Fruit fly (Drosophila melanogaster) whole organism, embryonic: Measurements from ENCODE around the gene CG4733.
A peak's percentile ranks its signal among the peaks of the same experiment; 100 is the strongest.

ENCODE experiments used
- ATbp ChIP-seq: fragments of 200-800 bp; sonication (Bioruptor generic); optimal IDR thresholded peaks from 2 replicates; lab custom pipeline; 2017; ENCODE audit warnings: missing biosample characterization, mild to moderate bottlenecking, missing genetic modification characterization, missing genetic modification reagents
- Adf1 ChIP-seq: fragments of 200-800 bp; sonication (Bioruptor generic); IDR thresholded peaks from 2 replicates; pipeline ENCODE4 v1.3.6; 2022; ENCODE audit warnings: missing biosample characterization, missing genetic modification characterization
- CG10274 ChIP-seq: fragments of 200-800 bp; sonication (Bioruptor generic); optimal IDR thresholded peaks from 3 replicates; lab custom pipeline; 2017; ENCODE audit warnings: missing biosample characterization, mild to moderate bottlenecking, missing genetic modification characterization
- CG12071 ChIP-seq: fragments of 200-800 bp; sonication (Bioruptor generic); optimal IDR thresholded peaks from 3 replicates; lab custom pipeline; 2018; ENCODE audit warnings: missing biosample characterization, mild to moderate bottlenecking, missing genetic modification characterization
- CG12744 ChIP-seq: fragments of 200-800 bp; sonication (Bioruptor generic); optimal IDR thresholded peaks from 2 replicates; lab custom pipeline; 2016; ENCODE audit warnings: missing biosample characterization, missing genetic modification characterization
- CG13424 ChIP-seq: fragments of 200-800 bp; sonication (Bioruptor generic); optimal IDR thresholded peaks from 2 replicates; lab custom pipeline; 2019; ENCODE audit warnings: missing biosample characterization, mild to moderate bottlenecking, missing genetic modification characterization, moderate library complexity
- CG14441 ChIP-seq: fragments of 200-800 bp; sonication (Bioruptor generic); IDR thresholded peaks from 2 replicates; pipeline ENCODE4 v1.3.6; 2022; ENCODE audit warnings: missing biosample characterization, missing genetic modification characterization
- CG14860 ChIP-seq: fragments of 200-800 bp; sonication (Bioruptor generic); IDR thresholded peaks from 3 replicates; pipeline ENCODE4 v1.3.6; 2022; ENCODE audit warnings: missing biosample characterization, missing genetic modification characterization; ENCODE audit not compliant: partially characterized antibody
- CG14965 ChIP-seq: fragments of 200-800 bp; sonication (Bioruptor generic); optimal IDR thresholded peaks from 2 replicates; lab custom pipeline; 2016; ENCODE audit warnings: missing biosample characterization, missing genetic modification characterization, borderline replicate concordance
- CG15601 ChIP-seq: fragments of 200-800 bp; sonication (Bioruptor generic); optimal IDR thresholded peaks from 3 replicates; lab custom pipeline; 2019; ENCODE audit warnings: missing biosample characterization, mild to moderate bottlenecking, missing genetic modification characterization, moderate library complexity
- CG1603 ChIP-seq: fragments of 200-800 bp; sonication (Bioruptor generic); optimal IDR thresholded peaks from 2 replicates; lab custom pipeline; 2019; ENCODE audit warnings: missing biosample characterization, mild to moderate bottlenecking, missing genetic modification characterization, moderate library complexity
- CG17328 ChIP-seq: fragments of 200-800 bp; sonication (Bioruptor generic); IDR thresholded peaks from 2 replicates; pipeline ENCODE4 v1.3.6; 2022; ENCODE audit warnings: missing biosample characterization, missing genetic modification characterization
- CG17802 ChIP-seq: fragments of 200-800 bp; sonication (Bioruptor generic); optimal IDR thresholded peaks from 2 replicates; lab custom pipeline; 2018; ENCODE audit warnings: missing biosample characterization, mild to moderate bottlenecking, missing genetic modification characterization, moderate library complexity
- CG2889 ChIP-seq: fragments of 200-800 bp; sonication (Bioruptor generic); IDR thresholded peaks from 3 replicates; pipeline ENCODE4 v1.3.6; 2022; ENCODE audit warnings: missing biosample characterization, missing genetic modification characterization
- CG31441 ChIP-seq: fragments of 200-800 bp; sonication (Bioruptor generic); IDR thresholded peaks from 2 replicates; pipeline ENCODE4 v1.3.6; 2022; ENCODE audit warnings: missing biosample characterization, missing genetic modification characterization
- CG32772 ChIP-seq: fragments of 200-800 bp; sonication (Bioruptor generic); IDR thresholded peaks from 2 replicates; pipeline ENCODE4 v1.3.6; 2022; ENCODE audit warnings: missing biosample characterization, missing genetic modification characterization
- CG33213 ChIP-seq: fragments of 200-800 bp; sonication (Bioruptor generic); optimal IDR thresholded peaks from 3 replicates; lab custom pipeline; 2016; ENCODE audit warnings: missing biosample characterization, missing genetic modification characterization
- CG34376 ChIP-seq: fragments of 200-800 bp; sonication (Bioruptor generic); optimal IDR thresholded peaks from 2 replicates; lab custom pipeline; 2018; ENCODE audit warnings: missing biosample characterization, mild to moderate bottlenecking, missing genetic modification characterization
- CG34422 ChIP-seq: fragments of 200-800 bp; sonication (Bioruptor generic); IDR thresholded peaks from 3 replicates; pipeline ENCODE4 v1.3.6; 2022; ENCODE audit warnings: missing biosample characterization, missing genetic modification characterization
- CG3995 ChIP-seq: fragments of 200-800 bp; sonication (Bioruptor generic); optimal IDR thresholded peaks from 3 replicates; lab custom pipeline; 2016; ENCODE audit warnings: missing biosample characterization, missing genetic modification characterization
- CG7556 ChIP-seq: fragments of 200-800 bp; sonication (Bioruptor generic); optimal IDR thresholded peaks from 2 replicates; lab custom pipeline; 2017; ENCODE audit warnings: missing biosample characterization, mild to moderate bottlenecking, missing genetic modification characterization
- CG8281 ChIP-seq: fragments of 200-800 bp; sonication (Bioruptor generic); optimal IDR thresholded peaks from 2 replicates; lab custom pipeline; 2018; ENCODE audit warnings: missing biosample characterization, mild to moderate bottlenecking, missing genetic modification characterization, moderate library complexity
- CG8765 ChIP-seq: fragments of 200-800 bp; sonication (Bioruptor generic); IDR thresholded peaks from 2 replicates; pipeline ENCODE4 v1.3.6; 2022; ENCODE audit warnings: missing biosample characterization, missing genetic modification characterization
- CG9876 ChIP-seq: fragments of 200-800 bp; sonication (Bioruptor generic); optimal IDR thresholded peaks from 2 replicates; lab custom pipeline; 2016; ENCODE audit warnings: missing biosample characterization, missing genetic modification characterization
- CG9932 ChIP-seq: fragments of 200-800 bp; sonication (Bioruptor generic); IDR thresholded peaks from 2 replicates; pipeline ENCODE4 v1.3.6; 2022; ENCODE audit warnings: missing biosample characterization, missing genetic modification characterization
- D19A ChIP-seq: fragments of 200-800 bp; optimal IDR thresholded peaks from 3 replicates; lab custom pipeline; 2019; ENCODE audit warnings: missing biosample characterization, mild to moderate bottlenecking, missing genetic modification characterization, moderate library complexity
- Dll ChIP-seq: fragments of 200-800 bp; sonication (Bioruptor generic); IDR thresholded peaks from 4 replicates; pipeline ENCODE4 v1.3.6; 2022; ENCODE audit warnings: missing biosample characterization, missing genetic modification characterization; ENCODE audit not compliant: partially characterized antibody
- ERR ChIP-seq: fragments of 200-800 bp; sonication (Bioruptor generic); optimal IDR thresholded peaks from 2 replicates; lab custom pipeline; 2016; ENCODE audit warnings: missing biosample characterization, missing genetic modification characterization
- H2.0 ChIP-seq: fragments of 200-800 bp; sonication (Bioruptor generic); IDR thresholded peaks from 2 replicates; pipeline ENCODE4 v1.3.6; 2022; ENCODE audit warnings: missing biosample characterization, missing genetic modification characterization
- Hr51 ChIP-seq, 2 experiments: fragments of 200-800 bp; sonication (Bioruptor generic); optimal IDR thresholded peaks; 2 replicates in 1 of 2; 3 replicates in 1 of 2; lab custom pipeline; 2016 to 2018; ENCODE audit warnings: missing biosample characterization in 2 of 2, missing genetic modification characterization in 2 of 2, mild to moderate bottlenecking in 1 of 2, moderate library complexity in 1 of 2
- Mad ChIP-seq: fragments of 200-800 bp; sonication (Bioruptor generic); optimal IDR thresholded peaks from 2 replicates; lab custom pipeline; 2016; ENCODE audit warnings: missing biosample characterization, missing genetic modification characterization
- Meics ChIP-seq: fragments of 200-800 bp; sonication (Bioruptor generic); optimal IDR thresholded peaks from 2 replicates; lab custom pipeline; 2017; ENCODE audit warnings: missing biosample characterization, mild to moderate bottlenecking, missing genetic modification characterization
- NC2α ChIP-seq: fragments of 200-800 bp; sonication (Bioruptor generic); optimal IDR thresholded peaks from 2 replicates; lab custom pipeline; 2016; ENCODE audit warnings: missing biosample characterization, missing genetic modification characterization
- Nf-YB ChIP-seq: fragments of 200-800 bp; sonication (Bioruptor generic); optimal IDR thresholded peaks from 3 replicates; lab custom pipeline; 2019; ENCODE audit warnings: missing biosample characterization, mild to moderate bottlenecking, missing genetic modification characterization, moderate library complexity
- Stat92E ChIP-seq, 3 experiments: fragments of >200 bp in 2 of 3; fragments of 200-800 bp in 1 of 3; sonication (Bioruptor generic) in 1 of 3; optimal IDR thresholded peaks; 2 replicates each; lab custom pipeline; 2017 to 2019; ENCODE audit warnings: missing biosample characterization in 3 of 3, missing genetic modification characterization in 3 of 3, mild to moderate bottlenecking in 1 of 3, moderate library complexity in 1 of 3
- Tbp ChIP-seq: fragments of >200 bp; optimal IDR thresholded peaks from 2 replicates; lab custom pipeline; 2018; ENCODE audit warnings: missing biosample characterization, missing genetic modification characterization
- cad ChIP-seq: fragments of >200 bp; optimal IDR thresholded peaks from 2 replicates; lab custom pipeline; 2017; ENCODE audit warnings: missing biosample characterization, missing genetic modification characterization
- caup ChIP-seq: fragments of 200-800 bp; sonication (Bioruptor generic); optimal IDR thresholded peaks from 3 replicates; lab custom pipeline; 2017; ENCODE audit warnings: missing biosample characterization, mild to moderate bottlenecking, missing genetic modification characterization, moderate library complexity; ENCODE audit not compliant: severe bottlenecking
- cg ChIP-seq: fragments of 200-800 bp; sonication (Bioruptor generic); optimal IDR thresholded peaks from 3 replicates; lab custom pipeline; 2019; ENCODE audit warnings: missing biosample characterization, mild to moderate bottlenecking, missing genetic modification characterization, moderate library complexity
- corto ChIP-seq: fragments of 200-800 bp; sonication (Bioruptor generic); optimal IDR thresholded peaks from 2 replicates; lab custom pipeline; 2016; ENCODE audit warnings: missing biosample characterization, mild to moderate bottlenecking, missing genetic modification characterization, moderate library complexity
- crol ChIP-seq: fragments of 200-800 bp; sonication (Bioruptor generic); IDR thresholded peaks from 2 replicates; pipeline ENCODE4 v1.3.6; 2022; ENCODE audit warnings: missing biosample characterization, missing genetic modification characterization
- dan ChIP-seq: fragments of 200-800 bp; sonication (Bioruptor generic); IDR thresholded peaks from 2 replicates; pipeline ENCODE4 v1.3.6; 2022; ENCODE audit warnings: missing biosample characterization, missing genetic modification characterization
- gem ChIP-seq: fragments of 200-800 bp; sonication (Bioruptor generic); optimal IDR thresholded peaks from 2 replicates; lab custom pipeline; 2019; ENCODE audit warnings: missing biosample characterization, mild to moderate bottlenecking, missing genetic modification characterization, moderate library complexity
- lmd ChIP-seq: fragments of 200-800 bp; sonication (Bioruptor generic); IDR thresholded peaks from 2 replicates; pipeline ENCODE4 v1.3.6; 2022; ENCODE audit warnings: missing biosample characterization, missing genetic modification characterization
- pho ChIP-seq: fragments of 200-800 bp; sonication (Bioruptor generic); optimal IDR thresholded peaks from 2 replicates; lab custom pipeline; 2016; ENCODE audit warnings: missing biosample characterization, missing genetic modification characterization
- schlank ChIP-seq: fragments of 200-800 bp; sonication (Bioruptor generic); optimal IDR thresholded peaks from 2 replicates; lab custom pipeline; 2018; ENCODE audit warnings: missing biosample characterization, mild to moderate bottlenecking, missing genetic modification characterization
- sim ChIP-seq: fragments of 200-800 bp; sonication (Bioruptor generic); IDR thresholded peaks from 2 replicates; pipeline ENCODE4 v1.3.6; 2022; ENCODE audit warnings: missing biosample characterization, missing genetic modification characterization
- tap ChIP-seq: fragments of 200-800 bp; optimal IDR thresholded peaks from 3 replicates; lab custom pipeline; 2019; ENCODE audit warnings: missing biosample characterization, mild to moderate bottlenecking, missing genetic modification characterization, moderate library complexity
- unpg ChIP-seq: fragments of 200-800 bp; sonication (Bioruptor generic); optimal IDR thresholded peaks from 3 replicates; lab custom pipeline; 2018; ENCODE audit warnings: missing biosample characterization, mild to moderate bottlenecking, missing genetic modification characterization, moderate library complexity
- wor ChIP-seq: fragments of 200-800 bp; sonication (Bioruptor generic); IDR thresholded peaks from 2 replicates; pipeline ENCODE4 v1.3.6; 2022; ENCODE audit warnings: missing biosample characterization, missing genetic modification characterization

CG4733 gene

DNA sequence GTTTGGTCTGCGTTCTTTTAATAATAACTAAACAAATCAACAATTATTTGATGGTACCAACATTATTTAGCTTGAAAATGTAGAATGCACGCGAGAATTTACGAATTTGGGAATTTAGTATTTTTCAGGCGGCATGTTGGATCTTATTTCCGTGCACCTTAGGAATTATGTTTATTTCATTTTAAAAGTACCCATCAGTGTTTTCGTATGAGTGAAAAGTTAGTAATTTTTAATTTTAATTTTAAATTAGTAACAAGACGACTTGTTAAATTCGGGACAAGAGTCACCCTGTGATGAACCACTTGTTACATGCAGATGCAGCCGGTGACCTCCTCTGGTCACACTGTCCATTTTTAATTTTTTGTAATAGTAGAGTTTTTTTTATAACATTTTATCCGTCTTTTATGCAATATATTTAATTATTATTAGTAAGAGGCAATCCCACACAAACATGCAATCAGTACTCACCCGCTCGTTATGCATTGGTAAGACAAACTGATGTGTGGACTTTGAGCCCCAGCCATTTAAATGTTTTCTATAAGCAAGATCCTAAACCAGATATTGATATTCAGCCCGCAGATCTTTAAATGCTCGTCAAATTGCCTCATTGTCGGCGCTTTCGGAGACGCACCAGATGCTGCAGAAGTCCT, 12.9 kb upstream of the CG4733 start, which contains the start of the genes CG17186 and Arc42 (continued):
- no peak for TF ChIP-seq Tbp (GFP tag; lab: Kevin White, UChicago)
- peak; percentile 12 for TF ChIP-seq CG1603 (tag; lab: Kevin White, UChicago)
- TF ChIP-seq CG2889 (GFP tag; lab: Robert Waterston, UW), result no peak
- TF ChIP-seq Dll, result no peak
- no peak for TF ChIP-seq Meics (GFP tag; lab: Kevin White, UChicago)
- TF ChIP-seq CG14860 (GFP tag; lab: Robert Waterston, UW), result no peak
- no peak for TF ChIP-seq CG3995 (GFP tag; lab: Kevin White, UChicago)
- peak; percentile 31; the same call in 1 of the 3 replicates for TF ChIP-seq CG34422 (GFP tag; lab: Robert Waterston, UW)
- no peak for TF ChIP-seq CG17802
- no peak for TF ChIP-seq ERR (GFP tag; lab: Kevin White, UChicago)
- TF ChIP-seq CG17328 (GFP tag; lab: Robert Waterston, UW), result no peak
- no peak for TF ChIP-seq cad (GFP tag; lab: Kevin White, UChicago)
- TF ChIP-seq tap (tag; lab: Kevin White, UChicago), result no peak
- TF ChIP-seq NC2α (GFP tag; lab: Kevin White, UChicago), result no peak
- TF ChIP-seq CG14965 (GFP tag; lab: Kevin White, UChicago), result no peak
- TF ChIP-seq lmd, result no peak
- no peak for TF ChIP-seq ATbp (GFP tag; lab: Kevin White, UChicago)
- peak; percentile 45 for TF ChIP-seq gem
- TF ChIP-seq cg, result no peak
- TF ChIP-seq CG14441, result no peak
- no peak for TF ChIP-seq CG9876 (GFP tag; lab: Kevin White, UChicago)
- TF ChIP-seq caup (GFP tag; lab: Kevin White, UChicago), result no peak
- no peak for TF ChIP-seq sim
- no peak for TF ChIP-seq crol
- TF ChIP-seq schlank (tag; lab: Kevin White, UChicago), result no peak
- no peak for TF ChIP-seq CG9932 (GFP tag; lab: Robert Waterston, UW)
- TF ChIP-seq unpg, result peak; percentile 6
- peak; percentile 46 for TF ChIP-seq CG31441 (GFP tag; lab: Robert Waterston, UW)
- TF ChIP-seq CG15601 (tag; lab: Kevin White, UChicago), result peak; percentile 44
- TF ChIP-seq CG34376 (GFP tag; lab: Kevin White, UChicago), result no peak
- no peak for TF ChIP-seq CG32772
- TF ChIP-seq Stat92E (GFP tag; optimal IDR thresholded peaks at IDR 0.05; lab: Kevin White, UChicago), result peak in 1 of 3 experiments; percentile 24
- no peak for TF ChIP-seq dan (GFP tag; lab: Robert Waterston, UW)
- no peak for TF ChIP-seq pho (GFP tag; lab: Kevin White, UChicago)
- no peak for TF ChIP-seq Nf-YB
- no peak for TF ChIP-seq corto (GFP tag; lab: Kevin White, UChicago)
- no peak for TF ChIP-seq CG12071
- peak in 1 of 2 experiments; percentile 1 for TF ChIP-seq Hr51 (GFP tag; optimal IDR thresholded peaks at IDR 0.05; lab: Kevin White, UChicago)
- TF ChIP-seq CG12744 (GFP tag; lab: Kevin White, UChicago), result peak; percentile 1
- TF ChIP-seq CG10274 (GFP tag; lab: Kevin White, UChicago), result no peak
- TF ChIP-seq wor (GFP tag; lab: Robert Waterston, UW), result no peak
- TF ChIP-seq CG33213 (GFP tag; lab: Kevin White, UChicago), result peak; percentile 14
- TF ChIP-seq Adf1, result no peak
- TF ChIP-seq CG7556 (GFP tag; lab: Kevin White, UChicago), result no peak
- TF ChIP-seq Mad (GFP tag; lab: Kevin White, UChicago), result no peak
- TF ChIP-seq D19A (tag; lab: Kevin White, UChicago), result no peak
- TF ChIP-seq H2.0 (GFP tag; lab: Robert Waterston, UW), result no peak
- peak; percentile 43 for TF ChIP-seq CG13424 (tag; lab: Kevin White, UChicago)
- no peak for TF ChIP-seq CG8765 (GFP tag; lab: Robert Waterston, UW)
- TF ChIP-seq CG8281, result no peak
